Fruit fly (Drosophila melanogaster) Kc167 (cell line): Measurements from ENCODE around the gene CG7985.

Experiments
- Myc ChIP-seq: fragments of >200 bp; optimal IDR thresholded peaks from 2 replicates; lab custom pipeline; 2017; ENCODE audit warnings: missing external identifiers
- Sin3A ChIP-seq: fragments of >200 bp; optimal IDR thresholded peaks from 2 replicates; lab custom pipeline; 2018; ENCODE audit warnings: missing external identifiers
- h ChIP-seq: fragments of >200 bp; optimal IDR thresholded peaks from 3 replicates; lab custom pipeline; 2018; ENCODE audit warnings: missing external identifiers
- insv ChIP-seq: fragments of >200 bp; optimal IDR thresholded peaks from 3 replicates; lab custom pipeline; 2018; ENCODE audit warnings: missing external identifiers
- psq ChIP-seq: fragments of >200 bp; optimal IDR thresholded peaks from 2 replicates; lab custom pipeline; 2017; ENCODE audit warnings: missing external identifiers
- ttk ChIP-seq: sonication (Bioruptor generic); optimal IDR thresholded peaks from 2 replicates; lab custom pipeline; 2017; ENCODE audit warnings: missing external identifiers

Gene CG7985

DNA sequence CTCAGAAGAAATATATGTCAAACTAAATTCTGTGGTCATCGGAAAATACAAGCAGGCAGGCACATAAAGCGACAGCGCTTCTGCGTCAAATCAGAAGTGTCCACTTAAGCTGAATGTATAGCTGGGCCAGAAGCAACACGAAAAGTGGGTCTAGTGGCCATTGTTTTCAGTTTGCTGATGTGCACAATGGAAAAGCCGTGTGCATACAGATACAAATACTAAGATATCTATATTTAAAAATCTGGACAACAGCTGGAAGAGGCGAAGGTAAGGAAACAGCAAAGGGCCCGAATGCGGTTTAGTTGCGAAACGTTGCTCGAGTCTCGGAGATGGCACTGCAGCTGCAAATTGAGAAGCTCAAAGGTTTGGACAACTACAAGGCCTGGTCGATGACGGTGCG lies 51.2 kb downstream of the CG7985 start, which contains the start of gene CG18598:
CG18598 (plus strand) TSS at position 301 of the 400 bp plus-strand sequence.
- TF ChIP-seq ttk (lab: Kevin White, UChicago) (no peak), h (no peak), psq (no peak), Sin3A (lab: Kevin White, UChicago) (no peak), Myc (no peak), insv (lab: Kevin White, UChicago) (no peak)

DNA sequence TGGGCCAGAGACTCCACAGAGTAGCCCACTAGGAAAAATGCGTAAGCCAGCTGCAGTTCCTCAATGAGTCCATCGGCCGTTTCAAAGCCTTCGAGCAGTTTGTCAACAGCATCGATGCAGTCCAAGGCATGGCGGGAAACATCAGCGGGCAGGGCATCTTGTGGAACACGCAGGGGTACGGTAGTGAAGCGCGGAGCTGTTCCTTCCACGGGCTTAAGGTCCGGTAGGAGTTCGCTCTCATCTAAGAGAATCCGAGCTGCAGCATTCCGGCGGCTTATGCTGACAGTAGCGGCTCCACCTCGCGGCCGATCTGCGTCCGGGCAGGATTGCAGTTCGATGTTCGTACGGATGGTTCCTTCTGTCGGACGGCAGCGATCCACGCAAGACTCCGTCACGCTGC lies 52.2 kb downstream of the CG7985 start:
- TF ChIP-seq h (no peak), ttk (lab: Kevin White, UChicago) (peak; percentile 92), Sin3A (lab: Kevin White, UChicago) (no peak)

DNA sequence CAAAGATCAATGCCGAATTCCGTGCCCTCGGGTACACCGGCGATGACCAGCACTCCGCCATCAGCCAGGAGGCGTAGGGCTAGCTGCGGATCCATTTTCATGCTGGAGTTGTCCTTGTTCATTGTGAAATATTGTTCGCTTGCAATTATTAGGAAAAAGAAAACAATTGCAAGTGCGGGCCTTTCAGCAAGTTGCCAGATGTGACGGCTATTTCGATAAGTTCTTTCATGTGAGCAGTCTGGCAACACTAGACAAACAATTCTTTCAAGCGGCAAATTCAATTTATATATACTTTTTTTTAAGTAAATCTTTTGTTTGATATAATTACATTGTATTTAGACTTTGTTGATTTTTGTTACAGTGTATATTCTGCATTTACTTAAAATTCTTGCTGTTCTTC lies 52.9 kb downstream of the CG7985 start, which contains the start of gene CG12320:
CG12320 (minus strand) TSS at position 157 of the 400 bp plus-strand sequence.
- no peak for TF ChIP-seq Sin3A (lab: Kevin White, UChicago)
- no peak for TF ChIP-seq ttk (lab: Kevin White, UChicago)
- TF ChIP-seq h: no peak
- TF ChIP-seq psq: no peak
- TF ChIP-seq Myc: no peak
- no peak for TF ChIP-seq insv (lab: Kevin White, UChicago)

DNA sequence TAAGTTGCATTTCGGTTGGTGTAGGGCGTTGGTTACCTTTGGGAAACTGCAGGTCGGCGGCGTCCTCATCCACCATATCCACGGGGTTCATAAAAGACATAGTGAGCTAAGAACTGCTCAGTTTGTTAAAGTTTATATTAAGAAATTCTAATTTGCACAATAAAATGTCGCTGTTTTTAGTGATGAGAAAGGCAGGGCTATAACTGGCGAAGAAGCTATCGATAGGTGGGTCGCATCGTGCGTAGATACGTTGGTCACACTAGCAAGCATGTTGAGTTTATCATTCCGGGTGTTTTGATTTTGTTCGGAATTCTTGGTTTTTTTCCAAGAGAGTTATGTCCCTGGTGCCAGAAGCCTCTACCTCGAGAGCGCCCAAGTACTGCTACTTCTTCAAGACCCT lies 55.6 kb downstream of the CG7985 start, which contains the start of the genes Ada2a, Polr2D, Tgs1 and moi:
Ada2a (minus strand) TSS at position 207 of the 400 bp plus-strand sequence.
Polr2D (minus strand) TSS at position 207 of the 400 bp plus-strand sequence.
Tgs1 (plus strand) TSS at position 250 of the 400 bp plus-strand sequence.
moi (plus strand) TSS at position 250 of the 400 bp plus-strand sequence.
- TF ChIP-seq h: no peak
- TF ChIP-seq insv (lab: Kevin White, UChicago): no peak
- no peak for TF ChIP-seq Sin3A (lab: Kevin White, UChicago)
- TF ChIP-seq psq: no peak
- no peak for TF ChIP-seq Myc
- TF ChIP-seq ttk (lab: Kevin White, UChicago): no peak

DNA sequence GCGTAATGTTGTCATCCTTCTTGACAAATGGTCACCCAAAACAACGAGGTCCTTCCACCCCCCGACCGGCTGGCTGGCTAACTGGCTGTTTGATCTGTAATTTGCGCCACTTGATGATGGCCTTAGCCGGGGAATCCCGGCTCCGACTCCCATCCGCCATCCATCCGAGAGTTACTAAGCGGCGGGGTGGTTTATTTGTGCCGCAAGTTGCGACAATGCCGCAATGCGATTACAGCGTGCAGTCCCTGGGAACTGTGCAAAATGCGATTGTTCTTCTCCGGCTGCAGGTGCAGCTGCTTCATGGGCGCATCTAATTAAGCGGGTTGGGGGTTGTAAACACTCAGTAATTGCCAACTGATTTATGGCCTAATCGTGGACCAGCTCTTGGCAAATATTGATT lies 60.4 kb downstream of the CG7985 start:
- no peak for TF ChIP-seq insv (lab: Kevin White, UChicago)
- no peak for TF ChIP-seq ttk (lab: Kevin White, UChicago)
- TF ChIP-seq psq: no peak
- TF ChIP-seq h: no peak
- TF ChIP-seq Sin3A (lab: Kevin White, UChicago): no peak
- no peak for TF ChIP-seq Myc

DNA sequence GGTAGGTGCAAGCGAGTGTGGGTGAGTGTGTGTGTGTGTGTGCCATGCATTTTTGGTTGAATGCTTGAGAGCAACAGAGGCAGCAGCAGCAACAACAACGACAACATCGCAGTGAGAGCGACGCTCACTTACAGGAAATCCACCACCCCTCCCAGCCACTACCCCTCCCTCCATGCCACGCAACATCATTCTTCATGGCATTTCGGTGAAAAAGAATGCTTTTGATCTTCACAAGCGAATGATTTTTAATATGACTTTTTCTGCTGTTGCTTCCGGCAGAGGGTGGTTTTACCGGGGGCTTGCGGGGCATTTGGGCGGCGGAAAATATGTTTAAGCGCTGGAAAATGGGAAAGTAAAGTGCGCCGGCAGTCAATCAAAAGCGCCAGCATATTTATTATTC lies 61.9 kb downstream of the CG7985 start:
- TF ChIP-seq ttk (lab: Kevin White, UChicago): no peak
- TF ChIP-seq Myc: no peak
- TF ChIP-seq Sin3A (lab: Kevin White, UChicago): no peak
- TF ChIP-seq insv (lab: Kevin White, UChicago): no peak
- TF ChIP-seq h: no peak
- no peak for TF ChIP-seq psq
